Fruit fly (Drosophila melanogaster) whole organism, adult: ENCODE results near the gene CG32109.
A peak's percentile ranks its signal among the peaks of the same experiment; 100 is the strongest.

ENCODE experiments used
- CG12768 ChIP-seq: fragments of 200-800 bp; sonication (Bioruptor generic); optimal IDR thresholded peaks from 2 replicates; lab custom pipeline; 2017; ENCODE audit warnings: missing biosample characterization, missing genetic modification characterization, mild to moderate bottlenecking, moderate library complexity, missing genetic modification reagents
- CG14711 ChIP-seq: fragments of 200-800 bp; sonication (Bioruptor generic); optimal IDR thresholded peaks from 2 replicates; lab custom pipeline; 2018; ENCODE audit warnings: missing biosample characterization, mild to moderate bottlenecking, missing genetic modification characterization, moderate library complexity
- CG1620 ChIP-seq: fragments of 200-800 bp; sonication (Bioruptor generic); optimal IDR thresholded peaks from 2 replicates; lab custom pipeline; 2016; ENCODE audit warnings: missing biosample characterization, missing genetic modification characterization
- CG5204 ChIP-seq: fragments of 200-800 bp; sonication (Bioruptor generic); optimal IDR thresholded peaks from 2 replicates; lab custom pipeline; 2016; ENCODE audit warnings: missing biosample characterization, missing genetic modification characterization
- CG7045 ChIP-seq: fragments of 200-800 bp; sonication (Bioruptor generic); optimal IDR thresholded peaks from 2 replicates; lab custom pipeline; 2017; ENCODE audit warnings: missing biosample characterization, mild to moderate bottlenecking, missing genetic modification characterization
- Clk ChIP-seq: fragments of 200-800 bp; sonication (Bioruptor generic); optimal IDR thresholded peaks from 2 replicates; lab custom pipeline; 2017; ENCODE audit warnings: missing biosample characterization, missing genetic modification characterization
- Hr96 ChIP-seq: fragments of 200-800 bp; sonication (Bioruptor generic); optimal IDR thresholded peaks from 2 replicates; lab custom pipeline; 2016; ENCODE audit warnings: missing biosample characterization, missing genetic modification characterization
- Mnt ChIP-seq: fragments of 200-800 bp; sonication (Bioruptor generic); optimal IDR thresholded peaks from 2 replicates; lab custom pipeline; 2016; ENCODE audit warnings: missing biosample characterization, mild to moderate bottlenecking, missing genetic modification characterization
- cnc ChIP-seq, 2 experiments: fragments of >200 bp; optimal IDR thresholded peaks; 2 replicates each; lab custom pipeline; 2017
- toe ChIP-seq: fragments of 200-800 bp; sonication (Bioruptor generic); optimal IDR thresholded peaks from 2 replicates; lab custom pipeline; 2016; ENCODE audit warnings: missing biosample characterization, missing genetic modification characterization

DNA sequence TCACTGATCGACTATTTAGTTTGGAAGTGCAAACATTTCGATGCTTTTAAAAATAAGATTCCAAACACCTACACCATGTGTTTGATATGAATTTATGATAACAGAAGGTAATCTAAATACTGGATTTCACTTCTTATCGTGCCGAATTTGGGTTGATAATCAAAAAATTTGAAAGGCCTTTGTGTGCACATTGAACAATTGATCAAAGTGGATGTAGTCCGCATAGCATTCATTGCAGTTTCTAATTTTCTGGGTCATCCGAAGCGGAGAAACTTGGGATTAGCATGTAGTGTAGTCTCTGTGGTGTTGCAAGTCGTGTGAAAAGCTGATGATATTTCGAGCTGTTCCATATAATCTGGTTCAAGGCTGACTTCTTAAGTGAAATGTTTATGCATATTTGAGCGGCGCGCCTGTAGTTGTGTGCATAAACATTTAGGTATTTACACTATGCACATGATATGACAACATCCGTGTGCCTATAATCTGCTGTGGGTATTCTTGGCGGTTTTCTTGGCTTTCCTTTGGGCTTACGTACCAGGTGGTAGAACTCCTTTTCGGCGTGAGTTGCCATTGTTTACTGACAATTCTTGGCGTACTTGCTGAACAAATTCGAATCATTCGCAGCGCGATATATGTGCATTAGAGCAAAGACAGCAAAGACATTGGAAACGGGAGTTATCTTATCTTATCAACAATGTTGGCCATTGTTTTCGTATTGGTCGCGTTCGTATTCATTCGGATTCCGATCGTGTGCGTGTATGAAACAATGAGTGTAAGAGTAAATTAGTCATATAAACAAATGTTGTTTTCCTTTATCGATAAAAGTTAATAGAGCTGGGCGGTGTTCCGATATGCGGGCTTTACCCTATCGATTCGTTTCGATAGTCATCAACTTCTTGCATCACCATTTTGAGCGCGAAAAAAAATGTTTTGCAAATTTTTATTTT lies 27.9 kb downstream of the CG32109 start, which contains the start of gene Hip1:
- TF ChIP-seq CG12768 (peak; percentile 17), Mnt (GFP tag; lab: Kevin White, UChicago) (peak; percentile 54), toe (GFP tag; lab: Kevin White, UChicago) (peak; percentile 27), Hr96 (GFP tag; lab: Kevin White, UChicago) (no peak), CG14711 (tag; lab: Kevin White, UChicago) (no peak), cnc (optimal IDR thresholded peaks at IDR 0.05; lab: Kevin White, UChicago) (no peak), CG1620 (GFP tag; lab: Kevin White, UChicago) (no peak), Clk (GFP tag; lab: Kevin White, UChicago) (no peak), CG7045 (no peak), CG5204 (GFP tag; lab: Kevin White, UChicago) (no peak)
